Worm (Caenorhabditis elegans): ENCODE measurements around the gene ufl-1.

- TF ChIP-seq dpff-1 (tag; optimal IDR thresholded peaks at IDR 0.05) (no peak), dpl-1 (GFP tag; optimal IDR thresholded peaks at IDR 0.05) (no peak), lin-35 (GFP tag; optimal IDR thresholded peaks at IDR 0.05) (no peak), nhr-90 (tag; optimal IDR thresholded peaks at IDR 0.05) (no peak), somi-1 (GFP tag; optimal IDR thresholded peaks at IDR 0.05) (no peak), sea-2 (GFP tag; IDR thresholded peaks at IDR 0.05) (no peak), dox-1 (GFP tag; IDR thresholded peaks at IDR 0.05) (no peak), nfyb-1 (GFP tag; IDR thresholded peaks at IDR 0.05) (no peak)
Observed at ce11 chrIV:7012731-7013445, 23.8 kb downstream of the ufl-1 start.

All from whole organism, young adult.